Worm (Caenorhabditis elegans) whole organism, young adult: ENCODE data around the gene klp-20.

Experiments used
- B0261.1 ChIP-seq: sonication (generic microtip); optimal IDR thresholded peaks from 2 replicates; lab custom pipeline; 2016; ENCODE audit warnings: mild to moderate bottlenecking, missing genetic modification characterization, moderate library complexity, missing compliant biosample characterization
- B0336.3 ChIP-seq: fragments of 200-800 bp; sonication (Bioruptor generic); IDR thresholded peaks from 2 replicates; pipeline ENCODE4 v1.3.6; 2022; ENCODE audit warnings: missing genetic modification characterization, missing compliant biosample characterization
- C06A6.2 ChIP-seq: fragments of 200-800 bp; sonication (Bioruptor generic); conservative IDR thresholded peaks from 2 replicates; pipeline ENCODE4 v1.3.6; 2022; ENCODE audit warnings: missing genetic modification characterization, missing compliant biosample characterization
- D2030.7 ChIP-seq: fragments of 200-800 bp; sonication (Bioruptor generic); IDR thresholded peaks from 2 replicates; pipeline ENCODE4 v1.3.6; 2022; ENCODE audit warnings: missing genetic modification reagents, missing genetic modification characterization, missing compliant biosample characterization
- F10E7.11 ChIP-seq: sonication (generic microtip); optimal IDR thresholded peaks from 2 replicates; lab custom pipeline; 2017; ENCODE audit warnings: mild to moderate bottlenecking, missing genetic modification characterization, moderate library complexity, missing compliant biosample characterization
- F49E8.2 ChIP-seq: sonication (generic microtip); optimal IDR thresholded peaks from 3 replicates; lab custom pipeline; 2017; ENCODE audit warnings: missing genetic modification characterization, mild to moderate bottlenecking, missing compliant biosample characterization, antibody characterized with exemption, moderate library complexity; ENCODE audit not compliant: insufficient read depth
- K11D2.4 ChIP-seq: fragments of 200-800 bp; sonication (Bioruptor generic); IDR thresholded peaks from 2 replicates; pipeline ENCODE4 v1.3.6; 2022; ENCODE audit warnings: missing genetic modification reagents, missing genetic modification characterization, missing compliant biosample characterization
- Y56A3A.18 ChIP-seq: fragments of 200-800 bp; sonication (Bioruptor generic); IDR thresholded peaks from 2 replicates; pipeline ENCODE4 v1.3.6; 2022; ENCODE audit warnings: missing genetic modification reagents, missing genetic modification characterization, missing compliant biosample characterization
- ama-1 ChIP-seq, 3 experiments: fragments of 150-350 bp in 1 of 3; sonication (generic microtip) in 2 of 3; optimal IDR thresholded peaks; 2 replicates each; lab custom pipeline; 2014 to 2018; ENCODE audit warnings: missing biosample characterization in 2 of 3, missing genetic modification characterization in 2 of 3, missing genetic modification reagents in 2 of 3
- aptf-3 ChIP-seq: fragments of 200-800 bp; sonication (Bioruptor generic); IDR thresholded peaks from 2 replicates; pipeline ENCODE4 v1.3.6; 2022; ENCODE audit warnings: missing genetic modification characterization, missing compliant biosample characterization
- attf-3 ChIP-seq: fragments of 200-800 bp; sonication (Bioruptor generic); conservative IDR thresholded peaks from 2 replicates; pipeline ENCODE4 v1.3.6; 2022; ENCODE audit warnings: missing genetic modification reagents, missing genetic modification characterization, missing compliant biosample characterization
- attf-6 ChIP-seq: fragments of 200-800 bp; sonication (Bioruptor generic); IDR thresholded peaks from 2 replicates; pipeline ENCODE4 v1.3.6; 2022; ENCODE audit warnings: missing genetic modification reagents, missing genetic modification characterization, missing compliant biosample characterization
- cebp-2 ChIP-seq: fragments of 200-800 bp; sonication (Bioruptor generic); IDR thresholded peaks from 2 replicates; pipeline ENCODE4 v1.3.6; 2022; ENCODE audit warnings: missing genetic modification characterization, missing compliant biosample characterization
- ceh-100 ChIP-seq: fragments of 200-800 bp; sonication (Bioruptor generic); IDR thresholded peaks from 2 replicates; pipeline ENCODE4 v1.3.6; 2022; ENCODE audit warnings: missing genetic modification reagents, missing genetic modification characterization, missing compliant biosample characterization
- ceh-91 ChIP-seq: fragments of 200-800 bp; sonication (Bioruptor generic); IDR thresholded peaks from 2 replicates; pipeline ENCODE4 v1.3.6; 2022; ENCODE audit warnings: missing genetic modification reagents, missing genetic modification characterization, missing compliant biosample characterization
- egl-18 ChIP-seq: fragments of 200-800 bp; sonication (Bioruptor generic); IDR thresholded peaks from 2 replicates; pipeline ENCODE4 v1.3.6; 2022; ENCODE audit warnings: missing genetic modification reagents, missing genetic modification characterization, missing compliant biosample characterization
- him-1 ChIP-seq: sonication (generic microtip); optimal IDR thresholded peaks from 2 replicates; lab custom pipeline; 2016; ENCODE audit warnings: missing genotype, missing genetic modification reagents, missing genetic modification characterization, missing compliant biosample characterization
- hlh-26 ChIP-seq: fragments of 200-800 bp; sonication (Bioruptor generic); conservative IDR thresholded peaks from 2 replicates; pipeline ENCODE4 v1.3.6; 2022; ENCODE audit warnings: missing genetic modification reagents, missing genetic modification characterization, missing compliant biosample characterization
- hmg-1.2 ChIP-seq: fragments of 200-800 bp; sonication (Bioruptor generic); IDR thresholded peaks from 2 replicates; pipeline ENCODE4 v1.3.6; 2022; ENCODE audit warnings: missing genetic modification reagents, missing genetic modification characterization, missing compliant biosample characterization
- hmg-20 ChIP-seq: fragments of 200-800 bp; sonication (Bioruptor generic); IDR thresholded peaks from 2 replicates; pipeline ENCODE4 v1.3.6; 2022; ENCODE audit warnings: missing genetic modification reagents, missing genetic modification characterization, missing compliant biosample characterization
- hsf-1 ChIP-seq: fragments of 200-800 bp; sonication (Bioruptor generic); IDR thresholded peaks from 2 replicates; pipeline ENCODE4 v1.3.6; 2022; ENCODE audit warnings: missing genetic modification reagents, missing genetic modification characterization, missing compliant biosample characterization
- lin-35 ChIP-seq, 3 experiments: fragments of 150-350 bp in 2 of 3; sonication (generic microtip) in 1 of 3; optimal IDR thresholded peaks; 2 replicates each; lab custom pipeline; 2014 to 2018; ENCODE audit warnings: missing biosample characterization in 3 of 3, missing genetic modification characterization in 3 of 3, missing genetic modification reagents in 3 of 3
- lin-40 ChIP-seq: sonication (generic microtip); optimal IDR thresholded peaks from 2 replicates; lab custom pipeline; 2016; ENCODE audit warnings: missing genetic modification characterization, mild to moderate bottlenecking, missing compliant biosample characterization, missing genotype, missing genetic modification reagents
- lsl-1 ChIP-seq: fragments of 200-800 bp; sonication (Bioruptor generic); optimal IDR thresholded peaks from 2 replicates; lab custom pipeline; 2018; ENCODE audit warnings: mild to moderate bottlenecking, missing genetic modification characterization, moderate library complexity, missing compliant biosample characterization
- madf-6 ChIP-seq: fragments of 200-800 bp; sonication (Bioruptor generic); IDR thresholded peaks from 2 replicates; pipeline ENCODE4 v1.3.6; 2022; ENCODE audit warnings: missing genetic modification reagents, missing genetic modification characterization, missing compliant biosample characterization
- nfyb-1 ChIP-seq: fragments of 200-800 bp; sonication (Bioruptor generic); IDR thresholded peaks from 2 replicates; pipeline ENCODE4 v1.3.6; 2022; ENCODE audit warnings: missing genetic modification reagents, missing genetic modification characterization, missing compliant biosample characterization
- nhr-27 ChIP-seq: fragments of 200-800 bp; sonication (Bioruptor generic); optimal IDR thresholded peaks from 2 replicates; lab custom pipeline; 2018; ENCODE audit warnings: mild to moderate bottlenecking, missing genetic modification characterization, moderate library complexity, missing compliant biosample characterization
- pbrm-1 ChIP-seq: fragments of 200-800 bp; sonication (Bioruptor generic); IDR thresholded peaks from 2 replicates; pipeline ENCODE4 v1.3.6; 2022; ENCODE audit warnings: missing genetic modification reagents, missing genetic modification characterization, missing compliant biosample characterization
- pha-4 ChIP-seq: fragments of 150-350 bp; sonication (generic microtip); optimal IDR thresholded peaks from 2 replicates; lab custom pipeline; 2014; ENCODE audit warnings: missing biosample characterization, missing genetic modification reagents, missing genetic modification characterization
- snpc-1.1 ChIP-seq: sonication (generic microtip); optimal IDR thresholded peaks from 2 replicates; lab custom pipeline; 2017; ENCODE audit warnings: missing genetic modification characterization, mild to moderate bottlenecking, missing compliant biosample characterization, antibody characterized with exemption, moderate library complexity, missing genotype, missing genetic modification reagents; ENCODE audit not compliant: insufficient read depth
- snpc-4 ChIP-seq, 5 experiments: fragments of 150-350 bp in 1 of 5; sonication (generic microtip) in 4 of 5; optimal IDR thresholded peaks; 2 replicates each; lab custom pipeline; 2014 to 2018; ENCODE audit warnings: missing genetic modification characterization in 5 of 5, missing biosample characterization in 3 of 5, antibody characterized with exemption in 2 of 5, mild to moderate bottlenecking in 2 of 5, missing compliant biosample characterization in 2 of 5, missing genotype in 2 of 5, moderate library complexity in 2 of 5, missing genetic modification reagents in 1 of 5
- ztf-25 ChIP-seq: fragments of 200-800 bp; sonication (Bioruptor generic); IDR thresholded peaks from 2 replicates; pipeline ENCODE4 v1.3.6; 2022; ENCODE audit warnings: missing genetic modification reagents, missing genetic modification characterization, missing compliant biosample characterization
- ztf-6 ChIP-seq: fragments of 200-800 bp; sonication (Bioruptor generic); IDR thresholded peaks from 2 replicates; pipeline ENCODE4 v1.3.6; 2022; ENCODE audit warnings: missing genetic modification reagents, missing genetic modification characterization, missing compliant biosample characterization

Gene klp-20

ce11 chrIII:182080-182479, 27.7 kb upstream of the klp-20 start, which contains the start of gene F40G9.15:
F40G9.15 (plus strand) TSS chrIII:182380.
- TF ChIP-seq madf-6 (no peak), ceh-100 (GFP tag; lab: Robert Waterston, UW) (no peak), hmg-20 (GFP tag; lab: Robert Waterston, UW) (no peak), hlh-26 (GFP tag; lab: Robert Waterston, UW) (no peak), lsl-1 (GFP tag; lab: Kevin White, UChicago) (no peak), egl-18 (no peak)

ce11 chrIII:183072-183471, 26.7 kb upstream of the klp-20 start:
- TF ChIP-seq lin-40 (tag; lab: Kevin White, UChicago) = no peak
- no peak for TF ChIP-seq hsf-1
- no peak for TF ChIP-seq D2030.7
- no peak for TF ChIP-seq lin-35 (GFP tag; optimal IDR thresholded peaks at IDR 0.05; lab: Kevin White, UChicago)
- TF ChIP-seq attf-3 (GFP tag; lab: Robert Waterston, UW) = no peak
- no peak for TF ChIP-seq K11D2.4 (GFP tag; lab: Robert Waterston, UW)
- TF ChIP-seq B0261.1 = no peak
- TF ChIP-seq nhr-27 = no peak
- TF ChIP-seq pha-4 = no peak
- no peak for TF ChIP-seq him-1
- TF ChIP-seq aptf-3 = no peak
- TF ChIP-seq ztf-25 (GFP tag; lab: Robert Waterston, UW) = no peak
- TF ChIP-seq hlh-26 (GFP tag; lab: Robert Waterston, UW) = no peak
- no peak for TF ChIP-seq ama-1 (optimal IDR thresholded peaks at IDR 0.05; lab: Kevin White, UChicago)
- TF ChIP-seq ama-1 (GFP tag; optimal IDR thresholded peaks at IDR 0.05; lab: Kevin White, UChicago) = no peak
- TF ChIP-seq F10E7.11 = no peak
- no peak for TF ChIP-seq cebp-2 (GFP tag; lab: Robert Waterston, UW)

- TF ChIP-seq lsl-1 (GFP tag; lab: Kevin White, UChicago) (no peak), F49E8.2 (no peak), hlh-26 (GFP tag; lab: Robert Waterston, UW) (no peak), nfyb-1 (no peak), C06A6.2 (GFP tag; lab: Robert Waterston, UW) (no peak), ztf-6 (GFP tag; lab: Robert Waterston, UW) (no peak), ceh-91 (GFP tag; lab: Robert Waterston, UW) (no peak)
Observed at ce11 chrIII:184335-184734, 25.5 kb upstream of the klp-20 start.

- TF ChIP-seq pbrm-1 (GFP tag; lab: Robert Waterston, UW) (0 out of 2 replicates have a peak, but pooled peaks have one; percentile 32), snpc-1.1 (tag; lab: Kevin White, UChicago) (peak; percentile 75), Y56A3A.18 (GFP tag; lab: Robert Waterston, UW) (0 out of 2 replicates have a peak, but pooled peaks have one; percentile 8), B0336.3 (GFP tag; lab: Robert Waterston, UW) (0 out of 2 replicates have a peak, but pooled peaks have one; percentile 31), D2030.7 (0 out of 2 replicates have a peak, but pooled peaks have one; percentile 13), attf-6 (peak; percentile 53; the same call in 1 of the 2 replicates), hmg-1.2 (GFP tag; lab: Robert Waterston, UW) (peak; percentile 49), snpc-4 (GFP tag; optimal IDR thresholded peaks at IDR 0.05; lab: Kevin White, UChicago) (peak; percentile 32), snpc-4 (tag; optimal IDR thresholded peaks at IDR 0.05; lab: Kevin White, UChicago) (peak in 2 of 4 experiments; percentile 87 to 90)
Observed at ce11 chrIII:185909-186308, 23.9 kb upstream of the klp-20 start.
